Fruit fly (Drosophila melanogaster): ENCODE results near the gene Tpt.

dm6 chr3L:8452986-8453385, 47.9 kb upstream of the Tpt start:
- no peak for TF ChIP-seq CG8301 (tag; optimal IDR thresholded peaks at IDR 0.05)
- no peak for TF ChIP-seq CG12605 (GFP tag; IDR thresholded peaks at IDR 0.05)
- no peak for TF ChIP-seq CG14655 (GFP tag; optimal IDR thresholded peaks at IDR 0.05)
- TF ChIP-seq CG32121 (GFP tag; IDR thresholded peaks at IDR 0.05) = no peak
- TF ChIP-seq CG13204 (GFP tag; optimal IDR thresholded peaks at IDR 0.05) = no peak
- TF ChIP-seq CG8159 (tag; optimal IDR thresholded peaks at IDR 0.05) = no peak
- TF ChIP-seq Pif1A (GFP tag; optimal IDR thresholded peaks at IDR 0.05) = no peak
- no peak for TF ChIP-seq CG34367 (tag; optimal IDR thresholded peaks at IDR 0.05)

Data from whole organism, pupa.